Worm (Caenorhabditis elegans) whole organism, mixed stage, embryonic: Measurements from ENCODE around the gene golg-2.

ENCODE experiments used
- M03D4.4 ChIP-seq: sonication (generic microtip); optimal IDR thresholded peaks from 2 replicates; lab custom pipeline; 2017; ENCODE audit warnings: mild to moderate bottlenecking, missing genetic modification characterization, missing compliant biosample characterization
- ceh-39 ChIP-seq: fragments of 150-350 bp; optimal IDR thresholded peaks from 2 replicates; lab custom pipeline; 2014; ENCODE audit warnings: missing biosample characterization, missing genetic modification characterization
- ham-2 ChIP-seq: fragments of 200-800 bp; sonication (Bioruptor generic); optimal IDR thresholded peaks from 2 replicates; lab custom pipeline; 2018; ENCODE audit warnings: mild to moderate bottlenecking, missing genetic modification characterization, missing compliant biosample characterization
- nhr-28 ChIP-seq: fragments of 150-350 bp; optimal IDR thresholded peaks from 2 replicates; lab custom pipeline; 2014; ENCODE audit warnings: missing biosample characterization, missing genetic modification characterization
- unc-120 ChIP-seq: sonication (generic microtip); optimal IDR thresholded peaks from 2 replicates; lab custom pipeline; 2017; ENCODE audit warnings: missing genetic modification characterization, missing compliant biosample characterization; ENCODE audit not compliant: poor library complexity, severe bottlenecking
- unc-62 ChIP-seq: fragments of 150-350 bp; optimal IDR thresholded peaks from 2 replicates; lab custom pipeline; 2014; ENCODE audit warnings: missing biosample characterization, missing genetic modification reagents, missing genetic modification characterization

ce11 chrII:5019389-5020108 is 20.3 kb downstream of the golg-2 start:
- no peak for TF ChIP-seq ceh-39 (tag; lab: Kevin White, UChicago)
- no peak for TF ChIP-seq M03D4.4 (tag; lab: Kevin White, UChicago)
- no peak for TF ChIP-seq ham-2 (GFP tag; lab: Kevin White, UChicago)
- TF ChIP-seq unc-62 (GFP tag; lab: Kevin White, UChicago) = no peak
- no peak for TF ChIP-seq nhr-28 (tag; lab: Kevin White, UChicago)
- TF ChIP-seq unc-120 (tag; lab: Kevin White, UChicago) = no peak
